Fruit fly (Drosophila melanogaster): Measurements from ENCODE around the gene FipoQ.

DNA sequence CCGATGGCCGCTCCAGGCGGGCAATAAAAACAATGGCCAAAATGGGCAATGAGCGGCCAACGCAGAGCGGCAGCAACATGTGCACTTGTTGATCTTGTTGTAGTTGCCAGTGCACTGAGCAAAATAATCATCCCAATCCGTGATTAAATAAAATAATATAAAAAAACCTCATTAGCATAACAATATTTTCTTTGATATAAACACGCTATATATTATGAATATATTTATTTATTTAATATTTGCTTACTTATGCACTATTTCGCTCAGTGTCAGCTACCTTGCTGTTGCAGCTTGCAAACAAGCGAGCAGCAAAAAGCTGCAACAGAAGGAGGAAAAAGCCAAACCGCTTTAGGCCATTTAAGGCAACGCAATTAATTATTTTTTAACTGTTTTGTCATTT, 24.8 kb downstream of the FipoQ start:
- TF ChIP-seq Sox14 (GFP tag; optimal IDR thresholded peaks at IDR 0.05) (peak; percentile 3), topi (GFP tag; optimal IDR thresholded peaks at IDR 0.05) (peak; percentile 61), net (GFP tag; optimal IDR thresholded peaks at IDR 0.05) (peak; percentile 68), Met (GFP tag; optimal IDR thresholded peaks at IDR 0.05) (peak; percentile 59), Sox102F (GFP tag; optimal IDR thresholded peaks at IDR 0.05) (peak; percentile 63), CG34406 (GFP tag; optimal IDR thresholded peaks at IDR 0.05) (peak; percentile 78), Hr38 (GFP tag; optimal IDR thresholded peaks at IDR 0.05) (no peak), CG32006 (GFP tag; optimal IDR thresholded peaks at IDR 0.05) (peak; percentile 70), CG9139 (GFP tag; optimal IDR thresholded peaks at IDR 0.05) (peak; percentile 70), fkh (GFP tag; optimal IDR thresholded peaks at IDR 0.05) (no peak), CG6163 (GFP tag; IDR thresholded peaks at IDR 0.05) (peak; percentile 87)

Measured in whole organism, prepupa.